Worm (Caenorhabditis elegans) whole organism, late embryonic: ENCODE data around the gene vps-53.

Source experiments
- C08G9.2 ChIP-seq: sonication (generic microtip); optimal IDR thresholded peaks from 2 replicates; lab custom pipeline; 2016; ENCODE audit warnings: mild to moderate bottlenecking, missing genetic modification characterization, moderate library complexity, missing compliant biosample characterization
- ceh-19 ChIP-seq: fragments of 200-800 bp; sonication (Bioruptor generic); optimal IDR thresholded peaks from 2 replicates; lab custom pipeline; 2018; ENCODE audit warnings: mild to moderate bottlenecking, missing genetic modification characterization, missing compliant biosample characterization
- nfya-1 ChIP-seq: sonication (generic microtip); optimal IDR thresholded peaks from 2 replicates; lab custom pipeline; 2017; ENCODE audit warnings: missing genetic modification characterization, mild to moderate bottlenecking, missing compliant biosample characterization, antibody characterized with exemption, moderate library complexity

DNA sequence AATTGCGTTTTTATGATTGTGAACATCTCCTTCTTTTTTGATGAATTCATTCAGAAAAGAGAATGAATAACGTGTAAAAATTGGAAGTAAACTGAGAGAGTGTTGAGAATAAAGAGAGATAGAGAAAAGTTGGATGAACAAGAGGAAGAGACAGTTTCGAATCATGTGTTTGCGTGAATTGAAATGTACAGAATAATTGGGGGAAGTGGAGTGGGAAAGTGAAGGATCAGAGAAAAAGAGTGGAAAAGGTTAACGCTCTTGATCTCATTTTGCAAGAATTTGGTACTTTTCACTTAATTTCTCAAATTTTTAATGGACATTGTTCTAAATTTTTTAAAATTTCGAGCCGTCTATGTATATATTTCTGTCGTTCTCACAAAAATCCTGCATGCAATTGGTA, 24.0 kb downstream of the vps-53 start:
- no peak for TF ChIP-seq ceh-19
- TF ChIP-seq nfya-1: no peak
- TF ChIP-seq C08G9.2 (tag; lab: Kevin White, UChicago): no peak
